Worm (Caenorhabditis elegans): Measurements from ENCODE around the gene C25D7.9.

Gene C25D7.9

ce11 chrV:15052368-15052767, 12.6 kb upstream of the C25D7.9 start, which contains the start of the genes fbxa-82 and C25D7.5 (continued):
- no peak for TF ChIP-seq fax-1 (tag; optimal IDR thresholded peaks at IDR 0.05)
- no peak for TF ChIP-seq hlh-30 (tag; optimal IDR thresholded peaks at IDR 0.05; ENCODE audit: insufficient read depth)

ce11 chrV:15054733-15055132, 10.2 kb upstream of the C25D7.9 start:
- TF ChIP-seq ceh-34 (tag; optimal IDR thresholded peaks at IDR 0.05): no peak
- TF ChIP-seq fax-1 (tag; optimal IDR thresholded peaks at IDR 0.05): no peak
- no peak for TF ChIP-seq T23F11.4 (GFP tag; optimal IDR thresholded peaks at IDR 0.05)
- no peak for TF ChIP-seq ceh-48 (tag; optimal IDR thresholded peaks at IDR 0.05)
- no peak for TF ChIP-seq nfya-1 (tag; optimal IDR thresholded peaks at IDR 0.05)
- no peak for TF ChIP-seq fkh-6 (tag; optimal IDR thresholded peaks at IDR 0.05)
- TF ChIP-seq ceh-14 (tag; optimal IDR thresholded peaks at IDR 0.05): no peak

ce11 chrV:15055873-15056272, 9.1 kb upstream of the C25D7.9 start, which contains the start of gene C25D7.16:
Gene C25D7.16 (plus strand): TSS chrV:15056173.
- TF ChIP-seq pag-3 (tag; optimal IDR thresholded peaks at IDR 0.05; ENCODE audit: borderline replicate concordance) (no peak), hlh-6 (tag; optimal IDR thresholded peaks at IDR 0.05) (no peak), eyg-1 (tag; optimal IDR thresholded peaks at IDR 0.05) (no peak), ama-1 (optimal IDR thresholded peaks at IDR 0.05) (no peak), ceh-31 (tag; optimal IDR thresholded peaks at IDR 0.05) (no peak), pax-1 (tag; optimal IDR thresholded peaks at IDR 0.05) (no peak), syd-9 (tag; optimal IDR thresholded peaks at IDR 0.05) (no peak), unc-86 (tag; optimal IDR thresholded peaks at IDR 0.05) (no peak), ets-4 (tag; optimal IDR thresholded peaks at IDR 0.05) (no peak)

ce11 chrV:15056346-15056839, 8.5 kb upstream of the C25D7.9 start:
- TF ChIP-seq ceh-24 (tag; optimal IDR thresholded peaks at IDR 0.05): no peak
- TF ChIP-seq syd-9 (tag; optimal IDR thresholded peaks at IDR 0.05): no peak
- TF ChIP-seq gmeb-2 (tag; optimal IDR thresholded peaks at IDR 0.05): no peak
- TF ChIP-seq pat-9 (tag; optimal IDR thresholded peaks at IDR 0.05): no peak
- no peak for TF ChIP-seq hlh-8 (tag; optimal IDR thresholded peaks at IDR 0.05)
- no peak for TF ChIP-seq pag-3 (tag; optimal IDR thresholded peaks at IDR 0.05; ENCODE audit: borderline replicate concordance)
- no peak for TF ChIP-seq elt-4 (tag; optimal IDR thresholded peaks at IDR 0.05)
- no peak for TF ChIP-seq ceh-14 (tag; optimal IDR thresholded peaks at IDR 0.05)
- TF ChIP-seq ceh-18 (tag; optimal IDR thresholded peaks at IDR 0.05): no peak
- TF ChIP-seq dve-1 (tag; optimal IDR thresholded peaks at IDR 0.05): no peak
- no peak for TF ChIP-seq T23F11.4 (GFP tag; optimal IDR thresholded peaks at IDR 0.05)
- TF ChIP-seq mec-3 (tag; optimal IDR thresholded peaks at IDR 0.05; ENCODE audit: borderline replicate concordance): no peak
- no peak for TF ChIP-seq pros-1 (tag; optimal IDR thresholded peaks at IDR 0.05)
- TF ChIP-seq hlh-13 (GFP tag; optimal IDR thresholded peaks at IDR 0.05): no peak
- no peak for TF ChIP-seq ceh-6 (GFP tag; optimal IDR thresholded peaks at IDR 0.05)

DNA sequence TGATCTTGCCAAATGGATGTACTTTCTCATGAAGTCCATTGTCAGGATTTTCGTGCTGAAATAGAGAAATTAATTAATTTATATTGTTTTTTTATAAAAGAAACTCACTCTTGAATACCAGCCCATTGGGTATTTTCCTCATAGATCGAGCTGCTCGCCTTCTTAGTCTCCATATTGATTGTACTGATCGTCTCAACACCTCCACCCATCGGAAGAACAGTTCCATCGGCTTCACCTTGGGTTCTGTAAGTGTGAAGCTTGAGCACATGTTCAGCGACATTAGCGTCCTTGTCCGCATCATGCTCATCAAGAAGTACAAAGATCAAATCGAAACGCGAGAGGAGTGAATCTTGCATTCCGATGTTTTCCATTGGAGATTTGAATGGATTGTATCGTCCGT, 7.2 kb upstream of the C25D7.9 start:
- TF ChIP-seq pat-9 (tag; optimal IDR thresholded peaks at IDR 0.05): no peak
- TF ChIP-seq ceh-34 (tag; optimal IDR thresholded peaks at IDR 0.05): no peak
- no peak for TF ChIP-seq ceh-18 (tag; optimal IDR thresholded peaks at IDR 0.05)
- TF ChIP-seq K09A11.1 (tag; optimal IDR thresholded peaks at IDR 0.05; ENCODE audit: insufficient read depth): no peak
- TF ChIP-seq hlh-6 (tag; optimal IDR thresholded peaks at IDR 0.05): no peak
- TF ChIP-seq fax-1 (tag; optimal IDR thresholded peaks at IDR 0.05): no peak
- no peak for TF ChIP-seq ceh-45 (GFP tag; IDR thresholded peaks at IDR 0.05)
- TF ChIP-seq ceh-6 (GFP tag; optimal IDR thresholded peaks at IDR 0.05): no peak
- no peak for TF ChIP-seq ceh-19 (GFP tag; optimal IDR thresholded peaks at IDR 0.05)

DNA sequence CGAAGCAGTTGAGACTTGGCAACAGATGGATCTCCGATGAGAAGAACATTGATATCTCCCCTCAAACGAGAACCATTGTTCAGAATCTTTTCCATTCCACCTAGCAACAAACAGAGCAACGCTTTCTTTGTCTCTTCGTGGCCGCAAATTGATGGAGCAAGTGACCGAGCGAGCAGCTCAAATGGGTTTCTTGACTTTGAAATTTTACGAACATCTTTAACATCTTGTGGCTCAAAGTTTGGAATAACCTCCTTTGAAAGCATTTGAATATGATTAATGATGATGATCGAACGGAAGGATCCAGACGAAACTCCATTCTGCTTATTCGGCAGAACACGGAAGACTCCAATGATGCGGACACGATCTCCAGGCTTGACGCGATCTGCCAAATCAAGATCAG, 6.5 kb upstream of the C25D7.9 start:
- no peak for TF ChIP-seq ceh-24 (tag; optimal IDR thresholded peaks at IDR 0.05)
- no peak for TF ChIP-seq dve-1 (tag; optimal IDR thresholded peaks at IDR 0.05)
- no peak for TF ChIP-seq ceh-6 (GFP tag; optimal IDR thresholded peaks at IDR 0.05)
